Worm (Caenorhabditis elegans) whole organism, young adult: ENCODE measurements around the gene col-71.

Experiments used
- B0019.2 ChIP-seq: fragments of 200-800 bp; sonication (Bioruptor generic); conservative IDR thresholded peaks from 2 replicates; pipeline ENCODE4 v1.3.6; 2022; ENCODE audit warnings: missing genetic modification reagents, missing genetic modification characterization, missing compliant biosample characterization
- B0035.1 ChIP-seq: sonication (generic microtip); optimal IDR thresholded peaks from 2 replicates; lab custom pipeline; 2016; ENCODE audit warnings: missing genetic modification characterization, mild to moderate bottlenecking, missing compliant biosample characterization, missing genotype, missing genetic modification reagents
- B0261.1 ChIP-seq: sonication (generic microtip); optimal IDR thresholded peaks from 2 replicates; lab custom pipeline; 2016; ENCODE audit warnings: mild to moderate bottlenecking, missing genetic modification characterization, moderate library complexity, missing compliant biosample characterization
- C06A6.2 ChIP-seq: fragments of 200-800 bp; sonication (Bioruptor generic); conservative IDR thresholded peaks from 2 replicates; pipeline ENCODE4 v1.3.6; 2022; ENCODE audit warnings: missing genetic modification characterization, missing compliant biosample characterization
- C17E4.6 ChIP-seq: fragments of 200-800 bp; sonication (Bioruptor generic); IDR thresholded peaks from 2 replicates; pipeline ENCODE4 v1.3.6; 2022; ENCODE audit warnings: missing genetic modification reagents, missing genetic modification characterization, missing compliant biosample characterization
- F33H1.4 ChIP-seq: fragments of 200-800 bp; sonication (Bioruptor generic); IDR thresholded peaks from 2 replicates; pipeline ENCODE4 v1.3.6; 2022; ENCODE audit warnings: missing genetic modification reagents, missing genetic modification characterization, missing compliant biosample characterization
- F55B11.4 ChIP-seq: sonication (generic microtip); optimal IDR thresholded peaks from 2 replicates; lab custom pipeline; 2016; ENCODE audit warnings: missing compliant biosample characterization, missing genetic modification characterization, borderline replicate concordance; ENCODE audit not compliant: insufficient read depth
- Y67H2A.10 ChIP-seq: fragments of 200-800 bp; sonication (Bioruptor generic); conservative IDR thresholded peaks from 2 replicates; pipeline ENCODE4 v1.3.6; 2022; ENCODE audit warnings: missing genetic modification reagents, missing genetic modification characterization, missing compliant biosample characterization
- Y95B8A.8 ChIP-seq: fragments of 200-800 bp; sonication (Bioruptor generic); IDR thresholded peaks from 2 replicates; pipeline ENCODE4 v1.3.6; 2022; ENCODE audit warnings: missing genetic modification reagents, missing genetic modification characterization, missing compliant biosample characterization
- ZK185.1 ChIP-seq: sonication (generic microtip); optimal IDR thresholded peaks from 2 replicates; lab custom pipeline; 2016; ENCODE audit warnings: mild to moderate bottlenecking, missing genetic modification characterization, missing compliant biosample characterization; ENCODE audit not compliant: poor library complexity, severe bottlenecking
- cebp-1 ChIP-seq, 2 experiments: fragments of 200-800 bp in 1 of 2; sonication (Bioruptor generic) in 1 of 2; sonication (generic microtip) in 1 of 2; IDR thresholded peaks in 1 of 2; optimal IDR thresholded peaks in 1 of 2; 2 replicates each; pipeline versions ENCODE4 v1.3.6 to Lab custom; 2017 to 2022; ENCODE audit warnings: missing compliant biosample characterization in 2 of 2, missing genetic modification characterization in 2 of 2, mild to moderate bottlenecking in 1 of 2, missing genetic modification reagents in 1 of 2, moderate library complexity in 1 of 2
- cebp-2 ChIP-seq: fragments of 200-800 bp; sonication (Bioruptor generic); IDR thresholded peaks from 2 replicates; pipeline ENCODE4 v1.3.6; 2022; ENCODE audit warnings: missing genetic modification characterization, missing compliant biosample characterization
- ceh-100 ChIP-seq: fragments of 200-800 bp; sonication (Bioruptor generic); IDR thresholded peaks from 2 replicates; pipeline ENCODE4 v1.3.6; 2022; ENCODE audit warnings: missing genetic modification reagents, missing genetic modification characterization, missing compliant biosample characterization
- ceh-27 ChIP-seq: fragments of 200-800 bp; sonication (Bioruptor generic); optimal IDR thresholded peaks from 2 replicates; lab custom pipeline; 2018; ENCODE audit warnings: mild to moderate bottlenecking, missing genetic modification characterization, moderate library complexity, missing compliant biosample characterization
- dox-1 ChIP-seq: fragments of 200-800 bp; sonication (Bioruptor generic); IDR thresholded peaks from 2 replicates; pipeline ENCODE4 v1.3.6; 2022; ENCODE audit warnings: missing genetic modification reagents, missing genetic modification characterization, missing compliant biosample characterization
- dpl-1 ChIP-seq: fragments of 150-350 bp; optimal IDR thresholded peaks from 2 replicates; lab custom pipeline; 2014; ENCODE audit warnings: missing biosample characterization, missing genetic modification reagents, missing genetic modification characterization
- egl-18 ChIP-seq: fragments of 200-800 bp; sonication (Bioruptor generic); IDR thresholded peaks from 2 replicates; pipeline ENCODE4 v1.3.6; 2022; ENCODE audit warnings: missing genetic modification reagents, missing genetic modification characterization, missing compliant biosample characterization
- egrh-3 ChIP-seq: fragments of 200-800 bp; sonication (Bioruptor generic); IDR thresholded peaks from 2 replicates; pipeline ENCODE4 v1.3.6; 2022; ENCODE audit warnings: missing genetic modification reagents, missing genetic modification characterization, missing compliant biosample characterization
- ekl-4 ChIP-seq: fragments of 200-800 bp; sonication (Bioruptor generic); IDR thresholded peaks from 2 replicates; pipeline ENCODE4 v1.3.6; 2022; ENCODE audit warnings: missing genetic modification reagents, missing genetic modification characterization, missing compliant biosample characterization
- hlh-12 ChIP-seq: sonication (generic microtip); optimal IDR thresholded peaks from 2 replicates; lab custom pipeline; 2016; ENCODE audit warnings: missing genetic modification characterization, missing compliant biosample characterization
- hmg-1.2 ChIP-seq: fragments of 200-800 bp; sonication (Bioruptor generic); IDR thresholded peaks from 2 replicates; pipeline ENCODE4 v1.3.6; 2022; ENCODE audit warnings: missing genetic modification reagents, missing genetic modification characterization, missing compliant biosample characterization
- hrde-1 ChIP-seq: sonication (generic microtip); optimal IDR thresholded peaks from 2 replicates; lab custom pipeline; 2016; ENCODE audit warnings: missing genetic modification characterization, mild to moderate bottlenecking, missing compliant biosample characterization, moderate library complexity, missing genotype, missing genetic modification reagents, borderline replicate concordance
- lin-35 ChIP-seq, 3 experiments: fragments of 150-350 bp in 2 of 3; sonication (generic microtip) in 1 of 3; optimal IDR thresholded peaks; 2 replicates each; lab custom pipeline; 2014 to 2018; ENCODE audit warnings: missing biosample characterization in 3 of 3, missing genetic modification characterization in 3 of 3, missing genetic modification reagents in 3 of 3
- lin-54 ChIP-seq: fragments of 200-800 bp; sonication (Bioruptor generic); optimal IDR thresholded peaks from 2 replicates; lab custom pipeline; 2018; ENCODE audit warnings: mild to moderate bottlenecking, missing genetic modification characterization, missing compliant biosample characterization
- lir-1 ChIP-seq: fragments of 200-800 bp; sonication (Bioruptor generic); conservative IDR thresholded peaks from 2 replicates; pipeline ENCODE4 v1.3.6; 2022; ENCODE audit warnings: missing genetic modification reagents, missing genetic modification characterization, missing compliant biosample characterization
- madf-6 ChIP-seq: fragments of 200-800 bp; sonication (Bioruptor generic); IDR thresholded peaks from 2 replicates; pipeline ENCODE4 v1.3.6; 2022; ENCODE audit warnings: missing genetic modification reagents, missing genetic modification characterization, missing compliant biosample characterization
- madf-8 ChIP-seq: fragments of 200-800 bp; sonication (Bioruptor generic); conservative IDR thresholded peaks from 2 replicates; pipeline ENCODE4 v1.3.6; 2022; ENCODE audit warnings: missing genetic modification reagents, missing genetic modification characterization, missing compliant biosample characterization
- mcd-1 ChIP-seq: fragments of 200-800 bp; sonication (Bioruptor generic); IDR thresholded peaks from 2 replicates; pipeline ENCODE4 v1.3.6; 2022; ENCODE audit warnings: missing genetic modification reagents, missing genetic modification characterization, missing compliant biosample characterization
- nhr-120 ChIP-seq: fragments of 200-800 bp; sonication (Bioruptor generic); IDR thresholded peaks from 2 replicates; pipeline ENCODE4 v1.3.6; 2022; ENCODE audit warnings: missing genetic modification characterization, missing compliant biosample characterization
- pbrm-1 ChIP-seq: fragments of 200-800 bp; sonication (Bioruptor generic); IDR thresholded peaks from 2 replicates; pipeline ENCODE4 v1.3.6; 2022; ENCODE audit warnings: missing genetic modification reagents, missing genetic modification characterization, missing compliant biosample characterization
- rcor-1 ChIP-seq: fragments of 200-800 bp; sonication (Bioruptor generic); IDR thresholded peaks from 2 replicates; pipeline ENCODE4 v1.3.6; 2022; ENCODE audit warnings: missing genetic modification reagents, missing genetic modification characterization, missing compliant biosample characterization
- snpc-1.1 ChIP-seq: sonication (generic microtip); optimal IDR thresholded peaks from 2 replicates; lab custom pipeline; 2017; ENCODE audit warnings: missing genetic modification characterization, mild to moderate bottlenecking, missing compliant biosample characterization, antibody characterized with exemption, moderate library complexity, missing genotype, missing genetic modification reagents; ENCODE audit not compliant: insufficient read depth
- tbp1 ChIP-seq: fragments of 200-800 bp; sonication (Bioruptor generic); optimal IDR thresholded peaks from 2 replicates; lab custom pipeline; 2018; ENCODE audit warnings: mild to moderate bottlenecking, missing genetic modification characterization, missing compliant biosample characterization
- unc-130 ChIP-seq: sonication (generic microtip); optimal IDR thresholded peaks from 2 replicates; lab custom pipeline; 2016; ENCODE audit warnings: missing genetic modification reagents, missing genetic modification characterization, missing compliant biosample characterization
- zfh-2 ChIP-seq: fragments of 200-800 bp; sonication (Bioruptor generic); conservative IDR thresholded peaks from 2 replicates; pipeline ENCODE4 v1.3.6; 2022; ENCODE audit warnings: missing genetic modification reagents, missing genetic modification characterization, missing compliant biosample characterization
- ztf-18 ChIP-seq: sonication (generic microtip); optimal IDR thresholded peaks from 2 replicates; lab custom pipeline; 2016; ENCODE audit warnings: missing genotype, mild to moderate bottlenecking, missing genetic modification characterization, missing compliant biosample characterization
- ztf-25 ChIP-seq: fragments of 200-800 bp; sonication (Bioruptor generic); IDR thresholded peaks from 2 replicates; pipeline ENCODE4 v1.3.6; 2022; ENCODE audit warnings: missing genetic modification reagents, missing genetic modification characterization, missing compliant biosample characterization
- ztf-26 ChIP-seq: sonication (generic microtip); optimal IDR thresholded peaks from 2 replicates; lab custom pipeline; 2017; ENCODE audit warnings: missing genetic modification characterization, missing compliant biosample characterization
- ztf-28 ChIP-seq: fragments of 200-800 bp; sonication (Bioruptor generic); IDR thresholded peaks from 2 replicates; pipeline ENCODE4 v1.3.6; 2022; ENCODE audit warnings: missing genetic modification reagents, missing genetic modification characterization, missing compliant biosample characterization

col-71 gene

ce11 chrII:3540151-3540550, 37.8 kb upstream of the col-71 start:
- TF ChIP-seq zfh-2 (GFP tag; lab: Robert Waterston, UW) (peak; percentile 69), egrh-3 (GFP tag; lab: Robert Waterston, UW) (peak; percentile 42; the same call in 1 of the 2 replicates), mcd-1 (GFP tag; lab: Robert Waterston, UW) (0 out of 2 replicates have a peak, but pooled peaks have one; percentile 18), B0261.1 (no peak)

- TF ChIP-seq hlh-12 (tag; lab: Kevin White, UChicago) (no peak), cebp-2 (0 out of 2 replicates have a peak, but pooled peaks have one; percentile 53), ztf-25 (GFP tag; lab: Robert Waterston, UW) (no peak)
Measured at ce11 chrII:3528256-3528655, 25.9 kb upstream of the col-71 start, which contains the start of gene ncs-6. Gene ncs-6 (minus strand): TSS chrII:3528516.

ce11 chrII:3527460-3527859, 25.1 kb upstream of the col-71 start:
- no peak for TF ChIP-seq F55B11.4 (tag; lab: Kevin White, UChicago)
- TF ChIP-seq madf-8 (GFP tag; lab: Robert Waterston, UW): no peak
- TF ChIP-seq lir-1: no peak
- no peak for TF ChIP-seq unc-130 (GFP tag; lab: Kevin White, UChicago)
- no peak for TF ChIP-seq hrde-1 (tag; lab: Kevin White, UChicago)
- TF ChIP-seq B0035.1 (tag; lab: Kevin White, UChicago): no peak
- TF ChIP-seq snpc-1.1: no peak
- no peak for TF ChIP-seq pbrm-1 (GFP tag; lab: Robert Waterston, UW)
- TF ChIP-seq ztf-18: no peak
- no peak for TF ChIP-seq mcd-1 (GFP tag; lab: Robert Waterston, UW)
- TF ChIP-seq, all 124 proteins: peak for 0

ce11 chrII:3524097-3524496, 21.7 kb upstream of the col-71 start, which contains the start of gene col-72:
Gene col-72 (minus strand): TSS chrII:3524197.
- TF ChIP-seq hmg-1.2 (GFP tag; lab: Robert Waterston, UW): no peak
- no peak for TF ChIP-seq Y95B8A.8 (GFP tag; lab: Robert Waterston, UW)
- TF ChIP-seq ztf-28: no peak
- no peak for TF ChIP-seq dpl-1 (GFP tag; lab: Kevin White, UChicago)
- TF ChIP-seq nhr-120: no peak
- TF ChIP-seq, all 124 proteins: peak for 0

- TF ChIP-seq ztf-26 (tag; lab: Kevin White, UChicago): peak; percentile 5
- 0 out of 2 replicates have a peak, but pooled peaks have one; percentile 20 for TF ChIP-seq C17E4.6 (GFP tag; lab: Robert Waterston, UW)
- peak; percentile 81 for TF ChIP-seq C06A6.2
- TF ChIP-seq madf-6 (GFP tag; lab: Robert Waterston, UW): peak; percentile 52
- peak; percentile 54 for TF ChIP-seq lin-54 (GFP tag; lab: Kevin White, UChicago)
- peak; percentile 68; the same call in 1 of the 2 replicates for TF ChIP-seq egl-18
- peak; percentile 51; the same call in 1 of the 2 replicates for TF ChIP-seq B0019.2 (GFP tag; lab: Robert Waterston, UW)
- TF ChIP-seq dox-1 (GFP tag; lab: Robert Waterston, UW): peak; percentile 76
- TF ChIP-seq ceh-100 (GFP tag; lab: Robert Waterston, UW): peak; percentile 68
- peak; percentile 42 for TF ChIP-seq B0261.1
- TF ChIP-seq hmg-1.2 (GFP tag; lab: Robert Waterston, UW): peak; percentile 94
- TF ChIP-seq ceh-27 (GFP tag; lab: Kevin White, UChicago): peak; percentile 72
- peak; percentile 60; the same call in 1 of the 2 replicates for TF ChIP-seq ekl-4 (GFP tag; lab: Robert Waterston, UW)
- 0 out of 2 replicates have a peak, but pooled peaks have one; percentile 17 for TF ChIP-seq egrh-3 (GFP tag; lab: Robert Waterston, UW)
- peak; percentile 58 for TF ChIP-seq cebp-1 (GFP tag; IDR thresholded peaks at IDR 0.05; lab: Robert Waterston, UW)
- peak; percentile 62 for TF ChIP-seq cebp-1 (tag; optimal IDR thresholded peaks at IDR 0.05; lab: Kevin White, UChicago)
- peak; percentile 55 for TF ChIP-seq rcor-1 (GFP tag; lab: Robert Waterston, UW)
- TF ChIP-seq tbp1 (GFP tag; lab: Kevin White, UChicago): peak; percentile 47
- peak in 1 of 3 experiments; percentile 62 for TF ChIP-seq lin-35 (GFP tag; optimal IDR thresholded peaks at IDR 0.05; lab: Kevin White, UChicago)
- 0 out of 2 replicates have a peak, but pooled peaks have one; percentile 9 for TF ChIP-seq Y67H2A.10 (GFP tag; lab: Robert Waterston, UW)
- peak; percentile 50; the same call in 1 of the 2 replicates for TF ChIP-seq F33H1.4
- TF ChIP-seq madf-8 (GFP tag; lab: Robert Waterston, UW): 0 out of 2 replicates have a peak, but pooled peaks have one; percentile 14
- TF ChIP-seq ZK185.1 (tag; lab: Kevin White, UChicago): peak; percentile 51
Measured at ce11 chrII:3523547-3523946, 21.2 kb upstream of the col-71 start.
